Fruit fly (Drosophila melanogaster) whole organism, prepupa: ENCODE data around the gene pbl.

Experiments used
- CG10631 ChIP-seq: fragments of 200-800 bp; sonication (Bioruptor generic); optimal IDR thresholded peaks from 2 replicates; lab custom pipeline; 2016; ENCODE audit warnings: missing biosample characterization, missing genetic modification characterization
- CG10669 ChIP-seq: fragments of 200-800 bp; sonication (Bioruptor generic); optimal IDR thresholded peaks from 3 replicates; lab custom pipeline; 2018; ENCODE audit warnings: missing biosample characterization, mild to moderate bottlenecking, missing genetic modification characterization, moderate library complexity
- CG11294 ChIP-seq: fragments of 200-800 bp; sonication (Bioruptor generic); IDR thresholded peaks from 2 replicates; pipeline ENCODE4 v1.3.6; 2022; ENCODE audit warnings: missing biosample characterization, missing genetic modification characterization
- CG11902 ChIP-seq: fragments of 200-800 bp; sonication (Bioruptor generic); optimal IDR thresholded peaks from 3 replicates; lab custom pipeline; 2016; ENCODE audit warnings: missing biosample characterization, missing genetic modification characterization
- CG15336 ChIP-seq: fragments of 200-800 bp; sonication (Bioruptor generic); IDR thresholded peaks from 2 replicates; pipeline ENCODE4 v1.3.6; 2022; ENCODE audit warnings: missing biosample characterization, missing genetic modification characterization
- CG1621 ChIP-seq: fragments of 200-800 bp; sonication (Bioruptor generic); optimal IDR thresholded peaks from 3 replicates; lab custom pipeline; 2018; ENCODE audit warnings: missing biosample characterization, mild to moderate bottlenecking, missing genetic modification characterization
- CG16779 ChIP-seq: fragments of 200-800 bp; sonication (Bioruptor generic); optimal IDR thresholded peaks from 3 replicates; lab custom pipeline; 2017; ENCODE audit warnings: missing biosample characterization, mild to moderate bottlenecking, missing genetic modification characterization
- CG3032 ChIP-seq: fragments of 200-800 bp; optimal IDR thresholded peaks from 2 replicates; lab custom pipeline; 2019; ENCODE audit warnings: missing biosample characterization, mild to moderate bottlenecking, missing genetic modification characterization, moderate library complexity
- CG31627 ChIP-seq: fragments of 200-800 bp; sonication (Bioruptor generic); optimal IDR thresholded peaks from 3 replicates; lab custom pipeline; 2016; ENCODE audit warnings: missing biosample characterization, missing genetic modification characterization
- CG32006 ChIP-seq: fragments of 200-800 bp; sonication (Bioruptor generic); optimal IDR thresholded peaks from 3 replicates; lab custom pipeline; 2017; ENCODE audit warnings: missing biosample characterization, mild to moderate bottlenecking, missing genetic modification characterization
- CG34406 ChIP-seq: fragments of 200-800 bp; sonication (Bioruptor generic); optimal IDR thresholded peaks from 3 replicates; lab custom pipeline; 2016; ENCODE audit warnings: missing biosample characterization, missing genetic modification characterization
- CG3919 ChIP-seq: fragments of 200-800 bp; sonication (Bioruptor generic); optimal IDR thresholded peaks from 3 replicates; lab custom pipeline; 2016; ENCODE audit warnings: missing biosample characterization, missing genetic modification characterization
- CG4318 ChIP-seq: fragments of 200-800 bp; sonication (Bioruptor generic); optimal IDR thresholded peaks from 3 replicates; lab custom pipeline; 2017; ENCODE audit warnings: missing biosample characterization, mild to moderate bottlenecking, missing genetic modification characterization
- CG6163 ChIP-seq: fragments of 200-800 bp; sonication (Bioruptor generic); IDR thresholded peaks from 3 replicates; pipeline ENCODE4 v1.3.6; 2022; ENCODE audit warnings: missing biosample characterization, missing genetic modification characterization
- CG6276 ChIP-seq: fragments of 200-800 bp; sonication (Bioruptor generic); optimal IDR thresholded peaks from 2 replicates; lab custom pipeline; 2017; ENCODE audit warnings: missing biosample characterization, mild to moderate bottlenecking, missing genetic modification characterization
- CG6792 ChIP-seq: fragments of 200-800 bp; sonication (Bioruptor generic); optimal IDR thresholded peaks from 3 replicates; lab custom pipeline; 2016; ENCODE audit warnings: missing biosample characterization, missing genetic modification characterization
- CG6808 ChIP-seq: fragments of 200-800 bp; sonication (Bioruptor generic); optimal IDR thresholded peaks from 3 replicates; lab custom pipeline; 2017; ENCODE audit warnings: missing biosample characterization, missing genetic modification characterization, mild to moderate bottlenecking, moderate library complexity, missing genetic modification reagents
- CG7368 ChIP-seq: fragments of 200-800 bp; sonication (Bioruptor generic); optimal IDR thresholded peaks from 3 replicates; lab custom pipeline; 2016; ENCODE audit warnings: missing biosample characterization, missing genetic modification characterization
- CG8119 ChIP-seq: fragments of 200-800 bp; sonication (Bioruptor generic); IDR thresholded peaks from 3 replicates; pipeline ENCODE4 v1.3.6; 2022; ENCODE audit warnings: missing biosample characterization, missing genetic modification characterization
- CG8319 ChIP-seq: fragments of 200-800 bp; sonication (Bioruptor generic); optimal IDR thresholded peaks from 3 replicates; lab custom pipeline; 2016; ENCODE audit warnings: missing biosample characterization, missing genetic modification characterization
- CG8632 ChIP-seq: fragments of 200-800 bp; sonication (Bioruptor generic); optimal IDR thresholded peaks from 3 replicates; lab custom pipeline; 2016; ENCODE audit warnings: missing biosample characterization, missing genetic modification characterization
- CG9139 ChIP-seq: fragments of 200-800 bp; sonication (Bioruptor generic); optimal IDR thresholded peaks from 3 replicates; lab custom pipeline; 2017; ENCODE audit warnings: missing biosample characterization, mild to moderate bottlenecking, missing genetic modification characterization
- Eip75B ChIP-seq: fragments of 200-800 bp; sonication (Bioruptor generic); optimal IDR thresholded peaks from 3 replicates; lab custom pipeline; 2016; ENCODE audit warnings: missing biosample characterization, missing genetic modification characterization
- Eip78C ChIP-seq: fragments of 200-800 bp; sonication (Bioruptor generic); peaks from one replicate; lab custom pipeline; 2016; ENCODE audit warnings: missing biosample characterization, missing genetic modification characterization
- Eip93F ChIP-seq: fragments of 200-800 bp; sonication (Bioruptor generic); optimal IDR thresholded peaks from 2 replicates; lab custom pipeline; 2016; ENCODE audit warnings: missing biosample characterization, mild to moderate bottlenecking, missing genetic modification characterization
- Ets21C ChIP-seq: fragments of 200-800 bp; sonication (Bioruptor generic); optimal IDR thresholded peaks from 3 replicates; lab custom pipeline; 2016; ENCODE audit warnings: missing biosample characterization, missing genetic modification characterization
- Ets96B ChIP-seq: fragments of 200-800 bp; optimal IDR thresholded peaks from 2 replicates; lab custom pipeline; 2019; ENCODE audit warnings: missing biosample characterization, mild to moderate bottlenecking, missing genetic modification characterization, moderate library complexity
- Gug ChIP-seq: fragments of 200-800 bp; sonication (Bioruptor generic); IDR thresholded peaks from 2 replicates; pipeline ENCODE4 v1.3.6; 2022; ENCODE audit warnings: missing biosample characterization, missing genetic modification characterization
- Hr38 ChIP-seq: sonication (Bioruptor generic); optimal IDR thresholded peaks from 2 replicates; lab custom pipeline; 2016; ENCODE audit warnings: missing biosample characterization, missing genetic modification characterization
- Hr39 ChIP-seq: fragments of 200-800 bp; sonication (Bioruptor generic); optimal IDR thresholded peaks from 2 replicates; lab custom pipeline; 2016; ENCODE audit warnings: missing biosample characterization, missing genetic modification characterization
- Lpt ChIP-seq: fragments of 200-800 bp; sonication (Bioruptor generic); optimal IDR thresholded peaks from 3 replicates; lab custom pipeline; 2016; ENCODE audit warnings: missing biosample characterization, missing genetic modification characterization
- Met ChIP-seq: fragments of 200-800 bp; sonication (Bioruptor generic); optimal IDR thresholded peaks from 3 replicates; lab custom pipeline; 2016; ENCODE audit warnings: missing biosample characterization, missing genetic modification characterization
- Smox ChIP-seq: fragments of 200-800 bp; sonication (Bioruptor generic); optimal IDR thresholded peaks from 3 replicates; lab custom pipeline; 2016; ENCODE audit warnings: missing biosample characterization, missing genetic modification characterization
- Sox15 ChIP-seq: fragments of 200-800 bp; sonication (Bioruptor generic); optimal IDR thresholded peaks from 3 replicates; lab custom pipeline; 2016; ENCODE audit warnings: missing biosample characterization, missing genetic modification characterization
- achi ChIP-seq: fragments of 200-800 bp; sonication (Bioruptor generic); optimal IDR thresholded peaks from 3 replicates; lab custom pipeline; 2016; ENCODE audit warnings: missing biosample characterization, missing genetic modification characterization
- acj6 ChIP-seq: fragments of 200-800 bp; sonication (Bioruptor generic); optimal IDR thresholded peaks from 3 replicates; lab custom pipeline; 2016; ENCODE audit warnings: missing biosample characterization, missing genetic modification characterization
- cyc ChIP-seq: fragments of 200-800 bp; sonication (Bioruptor generic); optimal IDR thresholded peaks from 3 replicates; lab custom pipeline; 2016; ENCODE audit warnings: missing biosample characterization, missing genetic modification characterization
- dsx ChIP-seq: fragments of 200-800 bp; optimal IDR thresholded peaks from 3 replicates; lab custom pipeline; 2019; ENCODE audit warnings: missing biosample characterization, mild to moderate bottlenecking, missing genetic modification characterization, moderate library complexity; ENCODE audit not compliant: poor library complexity, severe bottlenecking
- eg ChIP-seq: fragments of 200-800 bp; sonication (Bioruptor generic); IDR thresholded peaks from 3 replicates; pipeline ENCODE4 v1.3.6; 2022; ENCODE audit warnings: missing biosample characterization, missing genetic modification characterization
- esn ChIP-seq: fragments of 200-800 bp; sonication (Bioruptor generic); optimal IDR thresholded peaks from 2 replicates; lab custom pipeline; 2016; ENCODE audit warnings: missing biosample characterization, mild to moderate bottlenecking, missing genetic modification characterization, moderate library complexity
- fd59A ChIP-seq: fragments of 200-800 bp; sonication (Bioruptor generic); optimal IDR thresholded peaks from 2 replicates; lab custom pipeline; 2017; ENCODE audit warnings: missing biosample characterization, mild to moderate bottlenecking, missing genetic modification characterization, missing genetic modification reagents
- fd85E ChIP-seq: fragments of 200-800 bp; sonication (Bioruptor generic); optimal IDR thresholded peaks from 3 replicates; lab custom pipeline; 2016; ENCODE audit warnings: missing biosample characterization, missing genetic modification characterization
- fkh ChIP-seq: fragments of 200-800 bp; sonication (Bioruptor generic); optimal IDR thresholded peaks from 3 replicates; lab custom pipeline; 2017; ENCODE audit warnings: missing biosample characterization, mild to moderate bottlenecking, missing genetic modification characterization, moderate library complexity
- lz ChIP-seq: fragments of 200-800 bp; sonication (Bioruptor generic); optimal IDR thresholded peaks from 3 replicates; lab custom pipeline; 2016; ENCODE audit warnings: missing biosample characterization, missing genetic modification characterization
- net ChIP-seq: fragments of 200-800 bp; sonication (Bioruptor generic); optimal IDR thresholded peaks from 3 replicates; lab custom pipeline; 2016; ENCODE audit warnings: missing biosample characterization, missing genetic modification characterization
- pdm3 ChIP-seq: fragments of 200-800 bp; sonication (Bioruptor generic); optimal IDR thresholded peaks from 3 replicates; lab custom pipeline; 2016; ENCODE audit warnings: missing biosample characterization, missing genetic modification characterization
- salr ChIP-seq, 2 experiments: fragments of 200-800 bp; sonication (Bioruptor generic); optimal IDR thresholded peaks; 3 replicates each; lab custom pipeline; 2016 to 2018; ENCODE audit warnings: missing biosample characterization in 2 of 2, missing genetic modification characterization in 2 of 2, mild to moderate bottlenecking in 1 of 2
- spab ChIP-seq: fragments of 200-800 bp; sonication (Bioruptor generic); optimal IDR thresholded peaks from 2 replicates; lab custom pipeline; 2017; ENCODE audit warnings: missing biosample characterization, mild to moderate bottlenecking, missing genetic modification characterization, missing genetic modification reagents
- ss ChIP-seq, 2 experiments: fragments of 200-800 bp; sonication (Bioruptor generic); optimal IDR thresholded peaks; 2 replicates in 1 of 2; 3 replicates in 1 of 2; lab custom pipeline; 2017 to 2018; ENCODE audit warnings: mild to moderate bottlenecking in 2 of 2, missing biosample characterization in 2 of 2, missing genetic modification characterization in 2 of 2, moderate library complexity in 1 of 2
- svp ChIP-seq: fragments of 200-800 bp; sonication (Bioruptor generic); peaks from one replicate; lab custom pipeline; 2016; ENCODE audit warnings: missing biosample characterization, missing genetic modification characterization
- topi ChIP-seq: fragments of 200-800 bp; sonication (Bioruptor generic); optimal IDR thresholded peaks from 3 replicates; lab custom pipeline; 2016; ENCODE audit warnings: missing biosample characterization, missing genetic modification characterization
- vri ChIP-seq: fragments of 200-800 bp; sonication (Bioruptor generic); optimal IDR thresholded peaks from 3 replicates; lab custom pipeline; 2016; ENCODE audit warnings: missing biosample characterization, mild to moderate bottlenecking, missing genetic modification characterization

Gene pbl

DNA sequence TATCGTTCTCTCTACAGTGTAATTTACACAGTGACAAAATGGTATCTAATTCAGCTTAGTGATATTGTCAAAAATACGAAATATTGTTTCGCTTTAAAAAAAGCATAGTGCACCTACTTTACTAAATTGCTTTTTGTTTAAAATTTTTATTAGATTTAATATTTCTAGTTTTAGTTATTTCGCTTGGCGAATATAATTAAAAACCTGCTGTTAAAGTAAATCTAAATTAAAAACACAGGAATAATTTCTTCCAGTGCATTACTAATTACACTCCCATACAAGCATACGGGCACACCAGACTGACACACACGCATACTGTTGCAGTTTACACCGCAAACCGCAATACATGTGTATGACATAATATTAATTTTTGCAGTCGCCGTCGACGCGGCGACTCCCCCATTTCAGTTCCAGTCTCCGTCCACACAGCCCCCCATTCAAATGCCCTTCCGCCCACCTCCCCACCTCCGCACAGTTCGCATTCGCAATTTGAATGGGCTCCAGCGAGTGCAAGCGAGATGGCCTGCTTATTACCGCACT is 47.9 kb downstream of the pbl start:
- TF ChIP-seq CG4318 (GFP tag; lab: Kevin White, UChicago) (peak; percentile 57), Gug (peak; percentile 84), Eip75B (peak; percentile 66), net (GFP tag; lab: Kevin White, UChicago) (peak; percentile 68), Hr39 (GFP tag; lab: Kevin White, UChicago) (peak; percentile 65), CG9139 (GFP tag; lab: Kevin White, UChicago) (peak; percentile 41), Ets21C (GFP tag; lab: Kevin White, UChicago) (peak; percentile 47), vri (GFP tag; lab: Kevin White, UChicago) (peak; percentile 86), CG15336 (GFP tag; lab: Robert Waterston, UW) (peak; percentile 90), ss (GFP tag; optimal IDR thresholded peaks at IDR 0.05; lab: Kevin White, UChicago) (peak in 1 of 2 experiments; percentile 41), acj6 (GFP tag; lab: Kevin White, UChicago) (peak; percentile 75), Eip78C (GFP tag; lab: Kevin White, UChicago) (peak; percentile 87), Sox15 (GFP tag; lab: Kevin White, UChicago) (peak; percentile 8), dsx (GFP tag; lab: Kevin White, UChicago) (peak; percentile 18), cyc (GFP tag; lab: Kevin White, UChicago) (peak; percentile 64), fkh (no peak), achi (peak; percentile 76), CG3919 (GFP tag; lab: Kevin White, UChicago) (peak; percentile 67), Ets96B (tag; lab: Kevin White, UChicago) (peak; percentile 51), CG32006 (peak; percentile 83), CG16779 (no peak), CG7368 (GFP tag; lab: Kevin White, UChicago) (peak; percentile 55), CG6276 (GFP tag; lab: Kevin White, UChicago) (peak; percentile 70), CG6792 (GFP tag; lab: Kevin White, UChicago) (peak; percentile 52), spab (GFP tag; lab: Kevin White, UChicago) (peak; percentile 45), CG8319 (GFP tag; lab: Kevin White, UChicago) (peak; percentile 4), Eip93F (GFP tag; lab: Kevin White, UChicago) (no peak), CG10631 (GFP tag; lab: Kevin White, UChicago) (peak; percentile 63), CG1621 (tag; lab: Kevin White, UChicago) (no peak), CG3032 (peak; percentile 80), CG11294 (peak; percentile 90), CG6163 (peak; percentile 76), CG10669 (GFP tag; lab: Kevin White, UChicago) (peak; percentile 69), fd59A (GFP tag; lab: Kevin White, UChicago) (peak; percentile 58), pdm3 (GFP tag; lab: Kevin White, UChicago) (peak; percentile 66), CG31627 (GFP tag; lab: Kevin White, UChicago) (peak; percentile 72), CG34406 (GFP tag; lab: Kevin White, UChicago) (peak; percentile 64), lz (GFP tag; lab: Kevin White, UChicago) (peak; percentile 68), CG8632 (GFP tag; lab: Kevin White, UChicago) (peak; percentile 71), Hr38 (GFP tag; lab: Kevin White, UChicago) (no peak), CG11902 (GFP tag; lab: Kevin White, UChicago) (peak; percentile 47), esn (GFP tag; lab: Kevin White, UChicago) (peak; percentile 81), eg (GFP tag; lab: Robert Waterston, UW) (peak; percentile 88), Lpt (GFP tag; lab: Kevin White, UChicago) (peak; percentile 33), CG6808 (peak; percentile 67), CG8119 (GFP tag; lab: Robert Waterston, UW) (peak; percentile 91), Met (GFP tag; lab: Kevin White, UChicago) (peak; percentile 76), svp (GFP tag; lab: Kevin White, UChicago) (peak; percentile 84), topi (GFP tag; lab: Kevin White, UChicago) (peak; percentile 69), salr (GFP tag; optimal IDR thresholded peaks at IDR 0.05; lab: Kevin White, UChicago) (peak in 1 of 2 experiments; percentile 68), Smox (peak; percentile 72), fd85E (GFP tag; lab: Kevin White, UChicago) (no peak)
